Fruit fly (Drosophila melanogaster) whole organism, prepupa: ENCODE measurements around the gene CG9784.
A peak's percentile ranks its signal among the peaks of the same experiment; 100 is the strongest.

Experiments used
- Blimp-1 ChIP-seq: fragments of 200-800 bp; sonication (Bioruptor generic); optimal IDR thresholded peaks from 3 replicates; lab custom pipeline; 2017; ENCODE audit warnings: missing biosample characterization, missing genetic modification characterization, mild to moderate bottlenecking, moderate library complexity, missing genetic modification reagents
- CG10631 ChIP-seq: fragments of 200-800 bp; sonication (Bioruptor generic); optimal IDR thresholded peaks from 2 replicates; lab custom pipeline; 2016; ENCODE audit warnings: missing biosample characterization, missing genetic modification characterization
- CG11294 ChIP-seq: fragments of 200-800 bp; sonication (Bioruptor generic); IDR thresholded peaks from 2 replicates; pipeline ENCODE4 v1.3.6; 2022; ENCODE audit warnings: missing biosample characterization, missing genetic modification characterization
- CG11762 ChIP-seq: fragments of 200-800 bp; sonication (Bioruptor generic); optimal IDR thresholded peaks from 3 replicates; lab custom pipeline; 2016; ENCODE audit warnings: missing biosample characterization, missing genetic modification characterization; ENCODE audit not compliant: insufficient read depth
- CG15336 ChIP-seq: fragments of 200-800 bp; sonication (Bioruptor generic); IDR thresholded peaks from 2 replicates; pipeline ENCODE4 v1.3.6; 2022; ENCODE audit warnings: missing biosample characterization, missing genetic modification characterization
- CG1621 ChIP-seq: fragments of 200-800 bp; sonication (Bioruptor generic); optimal IDR thresholded peaks from 3 replicates; lab custom pipeline; 2018; ENCODE audit warnings: missing biosample characterization, mild to moderate bottlenecking, missing genetic modification characterization
- CG16779 ChIP-seq: fragments of 200-800 bp; sonication (Bioruptor generic); optimal IDR thresholded peaks from 3 replicates; lab custom pipeline; 2017; ENCODE audit warnings: missing biosample characterization, mild to moderate bottlenecking, missing genetic modification characterization
- CG3032 ChIP-seq: fragments of 200-800 bp; optimal IDR thresholded peaks from 2 replicates; lab custom pipeline; 2019; ENCODE audit warnings: missing biosample characterization, mild to moderate bottlenecking, missing genetic modification characterization, moderate library complexity
- CG31627 ChIP-seq: fragments of 200-800 bp; sonication (Bioruptor generic); optimal IDR thresholded peaks from 3 replicates; lab custom pipeline; 2016; ENCODE audit warnings: missing biosample characterization, missing genetic modification characterization
- CG3919 ChIP-seq: fragments of 200-800 bp; sonication (Bioruptor generic); optimal IDR thresholded peaks from 3 replicates; lab custom pipeline; 2016; ENCODE audit warnings: missing biosample characterization, missing genetic modification characterization
- CG4318 ChIP-seq: fragments of 200-800 bp; sonication (Bioruptor generic); optimal IDR thresholded peaks from 3 replicates; lab custom pipeline; 2017; ENCODE audit warnings: missing biosample characterization, mild to moderate bottlenecking, missing genetic modification characterization
- CG6163 ChIP-seq: fragments of 200-800 bp; sonication (Bioruptor generic); IDR thresholded peaks from 3 replicates; pipeline ENCODE4 v1.3.6; 2022; ENCODE audit warnings: missing biosample characterization, missing genetic modification characterization
- CG6276 ChIP-seq: fragments of 200-800 bp; sonication (Bioruptor generic); optimal IDR thresholded peaks from 2 replicates; lab custom pipeline; 2017; ENCODE audit warnings: missing biosample characterization, mild to moderate bottlenecking, missing genetic modification characterization
- CG6792 ChIP-seq: fragments of 200-800 bp; sonication (Bioruptor generic); optimal IDR thresholded peaks from 3 replicates; lab custom pipeline; 2016; ENCODE audit warnings: missing biosample characterization, missing genetic modification characterization
- CG6808 ChIP-seq: fragments of 200-800 bp; sonication (Bioruptor generic); optimal IDR thresholded peaks from 3 replicates; lab custom pipeline; 2017; ENCODE audit warnings: missing biosample characterization, missing genetic modification characterization, mild to moderate bottlenecking, moderate library complexity, missing genetic modification reagents
- CG6854 ChIP-seq: fragments of 200-800 bp; sonication (Bioruptor generic); optimal IDR thresholded peaks from 2 replicates; lab custom pipeline; 2017; ENCODE audit warnings: missing biosample characterization, mild to moderate bottlenecking, missing genetic modification characterization
- CG7368 ChIP-seq: fragments of 200-800 bp; sonication (Bioruptor generic); optimal IDR thresholded peaks from 3 replicates; lab custom pipeline; 2016; ENCODE audit warnings: missing biosample characterization, missing genetic modification characterization
- CG8119 ChIP-seq: fragments of 200-800 bp; sonication (Bioruptor generic); IDR thresholded peaks from 3 replicates; pipeline ENCODE4 v1.3.6; 2022; ENCODE audit warnings: missing biosample characterization, missing genetic modification characterization
- CG8319 ChIP-seq: fragments of 200-800 bp; sonication (Bioruptor generic); optimal IDR thresholded peaks from 3 replicates; lab custom pipeline; 2016; ENCODE audit warnings: missing biosample characterization, missing genetic modification characterization
- CG9139 ChIP-seq: fragments of 200-800 bp; sonication (Bioruptor generic); optimal IDR thresholded peaks from 3 replicates; lab custom pipeline; 2017; ENCODE audit warnings: missing biosample characterization, mild to moderate bottlenecking, missing genetic modification characterization
- Eip78C ChIP-seq: fragments of 200-800 bp; sonication (Bioruptor generic); peaks from one replicate; lab custom pipeline; 2016; ENCODE audit warnings: missing biosample characterization, missing genetic modification characterization
- Ets96B ChIP-seq: fragments of 200-800 bp; optimal IDR thresholded peaks from 2 replicates; lab custom pipeline; 2019; ENCODE audit warnings: missing biosample characterization, mild to moderate bottlenecking, missing genetic modification characterization, moderate library complexity
- Gug ChIP-seq: fragments of 200-800 bp; sonication (Bioruptor generic); IDR thresholded peaks from 2 replicates; pipeline ENCODE4 v1.3.6; 2022; ENCODE audit warnings: missing biosample characterization, missing genetic modification characterization
- Hr39 ChIP-seq: fragments of 200-800 bp; sonication (Bioruptor generic); optimal IDR thresholded peaks from 2 replicates; lab custom pipeline; 2016; ENCODE audit warnings: missing biosample characterization, missing genetic modification characterization
- Hr4 ChIP-seq: fragments of 200-800 bp; sonication (Bioruptor generic); optimal IDR thresholded peaks from 3 replicates; lab custom pipeline; 2016; ENCODE audit warnings: missing biosample characterization, missing genetic modification characterization
- Lpt ChIP-seq: fragments of 200-800 bp; sonication (Bioruptor generic); optimal IDR thresholded peaks from 3 replicates; lab custom pipeline; 2016; ENCODE audit warnings: missing biosample characterization, missing genetic modification characterization
- Met ChIP-seq: fragments of 200-800 bp; sonication (Bioruptor generic); optimal IDR thresholded peaks from 3 replicates; lab custom pipeline; 2016; ENCODE audit warnings: missing biosample characterization, missing genetic modification characterization
- OdsH ChIP-seq: fragments of 200-800 bp; sonication (Bioruptor generic); optimal IDR thresholded peaks from 3 replicates; lab custom pipeline; 2016; ENCODE audit warnings: missing biosample characterization, missing genetic modification characterization
- Sox102F ChIP-seq: fragments of 200-800 bp; sonication (Bioruptor generic); optimal IDR thresholded peaks from 2 replicates; lab custom pipeline; 2016; ENCODE audit warnings: missing biosample characterization, mild to moderate bottlenecking, missing genetic modification characterization
- Sox14 ChIP-seq: fragments of 200-800 bp; sonication (Bioruptor generic); optimal IDR thresholded peaks from 3 replicates; lab custom pipeline; 2016; ENCODE audit warnings: missing biosample characterization, missing genetic modification characterization
- Sox15 ChIP-seq: fragments of 200-800 bp; sonication (Bioruptor generic); optimal IDR thresholded peaks from 3 replicates; lab custom pipeline; 2016; ENCODE audit warnings: missing biosample characterization, missing genetic modification characterization
- achi ChIP-seq: fragments of 200-800 bp; sonication (Bioruptor generic); optimal IDR thresholded peaks from 3 replicates; lab custom pipeline; 2016; ENCODE audit warnings: missing biosample characterization, missing genetic modification characterization
- acj6 ChIP-seq: fragments of 200-800 bp; sonication (Bioruptor generic); optimal IDR thresholded peaks from 3 replicates; lab custom pipeline; 2016; ENCODE audit warnings: missing biosample characterization, missing genetic modification characterization
- dac ChIP-seq: fragments of 200-800 bp; sonication (Bioruptor generic); optimal IDR thresholded peaks from 2 replicates; lab custom pipeline; 2017; ENCODE audit warnings: missing biosample characterization, mild to moderate bottlenecking, missing genetic modification characterization
- eg ChIP-seq: fragments of 200-800 bp; sonication (Bioruptor generic); IDR thresholded peaks from 3 replicates; pipeline ENCODE4 v1.3.6; 2022; ENCODE audit warnings: missing biosample characterization, missing genetic modification characterization
- esn ChIP-seq: fragments of 200-800 bp; sonication (Bioruptor generic); optimal IDR thresholded peaks from 2 replicates; lab custom pipeline; 2016; ENCODE audit warnings: missing biosample characterization, mild to moderate bottlenecking, missing genetic modification characterization, moderate library complexity
- fd59A ChIP-seq: fragments of 200-800 bp; sonication (Bioruptor generic); optimal IDR thresholded peaks from 2 replicates; lab custom pipeline; 2017; ENCODE audit warnings: missing biosample characterization, mild to moderate bottlenecking, missing genetic modification characterization, missing genetic modification reagents
- fd85E ChIP-seq: fragments of 200-800 bp; sonication (Bioruptor generic); optimal IDR thresholded peaks from 3 replicates; lab custom pipeline; 2016; ENCODE audit warnings: missing biosample characterization, missing genetic modification characterization
- fkh ChIP-seq: fragments of 200-800 bp; sonication (Bioruptor generic); optimal IDR thresholded peaks from 3 replicates; lab custom pipeline; 2017; ENCODE audit warnings: missing biosample characterization, mild to moderate bottlenecking, missing genetic modification characterization, moderate library complexity
- lz ChIP-seq: fragments of 200-800 bp; sonication (Bioruptor generic); optimal IDR thresholded peaks from 3 replicates; lab custom pipeline; 2016; ENCODE audit warnings: missing biosample characterization, missing genetic modification characterization
- pdm3 ChIP-seq: fragments of 200-800 bp; sonication (Bioruptor generic); optimal IDR thresholded peaks from 3 replicates; lab custom pipeline; 2016; ENCODE audit warnings: missing biosample characterization, missing genetic modification characterization
- salr ChIP-seq, 2 experiments: fragments of 200-800 bp; sonication (Bioruptor generic); optimal IDR thresholded peaks; 3 replicates each; lab custom pipeline; 2016 to 2018; ENCODE audit warnings: missing biosample characterization in 2 of 2, missing genetic modification characterization in 2 of 2, mild to moderate bottlenecking in 1 of 2
- svp ChIP-seq: fragments of 200-800 bp; sonication (Bioruptor generic); peaks from one replicate; lab custom pipeline; 2016; ENCODE audit warnings: missing biosample characterization, missing genetic modification characterization
- vri ChIP-seq: fragments of 200-800 bp; sonication (Bioruptor generic); optimal IDR thresholded peaks from 3 replicates; lab custom pipeline; 2016; ENCODE audit warnings: missing biosample characterization, mild to moderate bottlenecking, missing genetic modification characterization

The CG9784 gene

DNA sequence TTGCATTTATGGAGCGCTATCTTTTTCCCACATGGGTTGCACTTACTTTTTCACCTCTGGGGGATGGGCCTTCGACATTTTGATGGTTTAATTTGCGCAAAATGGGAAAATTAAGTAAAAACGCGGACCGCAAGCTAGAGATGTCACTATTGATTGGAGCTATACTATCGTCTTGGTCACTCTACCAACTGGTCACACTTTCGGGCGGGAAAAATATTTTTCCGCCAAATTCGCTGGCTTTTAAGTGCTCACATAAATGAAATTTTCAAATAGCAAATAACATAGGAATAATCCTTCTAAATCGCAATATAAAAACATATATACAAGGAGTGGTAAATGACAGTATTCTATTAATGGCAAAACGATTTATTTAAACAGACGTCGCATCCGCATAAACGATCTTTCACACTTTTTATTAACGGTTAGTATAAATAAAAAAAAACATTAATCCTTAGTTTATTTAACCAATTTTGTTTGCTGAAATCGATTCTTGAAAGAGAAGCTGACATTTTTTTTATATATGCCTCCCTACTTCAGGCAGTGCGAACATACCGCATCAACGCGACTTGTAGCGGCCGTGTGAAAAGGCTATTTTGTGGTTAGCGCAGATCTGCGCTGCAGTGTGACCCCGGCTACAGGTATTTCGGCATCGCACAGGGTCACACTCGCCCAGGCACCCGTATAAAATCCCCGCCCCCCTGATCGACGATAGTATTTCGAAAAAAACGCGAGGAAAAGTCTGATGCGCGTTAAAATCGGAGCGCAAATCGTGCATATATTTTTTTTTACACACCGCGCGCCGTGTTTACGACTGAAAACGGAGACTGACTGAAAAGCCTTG is 41.5 kb upstream of the CG9784 start, which contains the start of the genes SNRPG and mthl1 (continued):
- peak; percentile 63 for TF ChIP-seq CG11762 (GFP tag; lab: Kevin White, UChicago)
- TF ChIP-seq CG31627 (GFP tag; lab: Kevin White, UChicago) = peak; percentile 91
- TF ChIP-seq Eip78C (GFP tag; lab: Kevin White, UChicago) = peak; percentile 89
- TF ChIP-seq lz (GFP tag; lab: Kevin White, UChicago) = peak; percentile 83
- TF ChIP-seq esn = peak; percentile 75
- peak; percentile 80 for TF ChIP-seq OdsH (GFP tag; lab: Kevin White, UChicago)
- peak; percentile 91 for TF ChIP-seq CG11294 (GFP tag; lab: Robert Waterston, UW)
- peak; percentile 29 for TF ChIP-seq CG7368 (GFP tag; lab: Kevin White, UChicago)
- peak; percentile 88 for TF ChIP-seq Gug (GFP tag; lab: Robert Waterston, UW)
- no peak for TF ChIP-seq CG9139
- TF ChIP-seq svp (GFP tag; lab: Kevin White, UChicago) = peak; percentile 94
- TF ChIP-seq pdm3 (GFP tag; lab: Kevin White, UChicago) = peak; percentile 87
- peak; percentile 70 for TF ChIP-seq Lpt (GFP tag; lab: Kevin White, UChicago)

DNA sequence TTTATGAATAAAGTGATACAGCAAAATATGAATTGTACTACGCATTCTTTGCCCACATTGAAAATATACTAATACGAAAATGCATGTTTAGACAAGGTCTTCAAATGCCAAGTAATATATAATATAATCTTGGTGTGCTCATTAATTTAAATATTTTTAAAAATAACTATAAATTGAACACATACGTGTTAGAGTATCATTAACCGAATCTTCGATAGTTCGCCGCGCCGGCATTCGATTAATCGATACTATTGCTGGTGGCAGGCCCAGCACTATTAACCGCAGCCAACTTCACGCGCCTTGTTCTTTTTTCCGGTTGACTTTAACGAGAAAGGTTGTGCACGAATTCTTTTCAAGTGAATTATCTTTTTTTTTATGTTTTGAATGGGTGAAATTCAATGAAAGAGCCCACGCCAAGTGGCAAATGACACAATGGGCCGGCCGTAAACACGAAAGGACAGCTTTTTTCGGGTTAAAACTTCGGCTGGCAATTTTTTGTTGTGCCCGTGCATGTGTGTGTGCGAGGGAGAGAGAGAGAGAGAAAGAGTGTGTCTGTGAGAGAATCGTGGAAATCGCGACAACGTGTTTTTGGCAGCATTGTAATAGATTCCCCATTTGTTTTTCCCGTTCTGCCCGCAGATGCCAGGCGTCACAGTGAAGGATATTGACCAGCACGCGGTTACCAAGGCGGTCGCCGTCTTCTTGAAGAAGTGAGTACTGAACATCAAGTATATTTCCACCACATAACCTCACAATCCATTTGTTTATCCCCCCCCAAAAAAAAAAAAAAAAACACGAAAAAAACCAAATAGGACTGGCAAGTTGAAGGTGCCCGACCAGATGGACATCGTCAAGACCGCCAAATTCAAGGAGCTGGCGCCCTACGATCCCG is 38.8 kb upstream of the CG9784 start, which contains the start of gene RpS19a:
RpS19a (plus strand) TSS at position 301 of the 892 bp plus-strand sequence.
- peak; percentile 77 for TF ChIP-seq CG16779 (tag; lab: Kevin White, UChicago)
- TF ChIP-seq Met (GFP tag; lab: Kevin White, UChicago) = peak; percentile 78
- no peak for TF ChIP-seq CG4318 (GFP tag; lab: Kevin White, UChicago)
- TF ChIP-seq Eip78C (GFP tag; lab: Kevin White, UChicago) = peak; percentile 89
- peak; percentile 62 for TF ChIP-seq vri (GFP tag; lab: Kevin White, UChicago)
- TF ChIP-seq CG15336 (GFP tag; lab: Robert Waterston, UW) = 0 out of 2 replicates have a peak, but pooled peaks have one; percentile 22
- peak; percentile 19 for TF ChIP-seq Hr4 (GFP tag; lab: Kevin White, UChicago)
- TF ChIP-seq CG3032 (tag; lab: Kevin White, UChicago) = peak; percentile 14
- TF ChIP-seq Blimp-1 (GFP tag; lab: Kevin White, UChicago) = peak; percentile 74
- peak; percentile 96 for TF ChIP-seq CG6854 (GFP tag; lab: Kevin White, UChicago)
- TF ChIP-seq fd85E = peak; percentile 58
- TF ChIP-seq CG6163 (GFP tag; lab: Robert Waterston, UW) = peak; percentile 83
- no peak for TF ChIP-seq CG8119
- TF ChIP-seq OdsH (GFP tag; lab: Kevin White, UChicago) = peak; percentile 50
- peak; percentile 39 for TF ChIP-seq CG10631 (GFP tag; lab: Kevin White, UChicago)
- peak; percentile 36 for TF ChIP-seq fd59A (GFP tag; lab: Kevin White, UChicago)
- no peak for TF ChIP-seq CG6792 (GFP tag; lab: Kevin White, UChicago)
- peak; percentile 73 for TF ChIP-seq CG7368 (GFP tag; lab: Kevin White, UChicago)
- peak; percentile 17 for TF ChIP-seq Ets96B (tag; lab: Kevin White, UChicago)
- TF ChIP-seq CG31627 (GFP tag; lab: Kevin White, UChicago) = peak; percentile 1
- TF ChIP-seq pdm3 (GFP tag; lab: Kevin White, UChicago) = peak; percentile 58
- peak; percentile 12 to 78 for TF ChIP-seq salr (GFP tag; optimal IDR thresholded peaks at IDR 0.05; lab: Kevin White, UChicago)
- peak; percentile 11 for TF ChIP-seq Lpt (GFP tag; lab: Kevin White, UChicago)
- peak; percentile 72 for TF ChIP-seq CG6808 (GFP tag; lab: Kevin White, UChicago)
- TF ChIP-seq svp (GFP tag; lab: Kevin White, UChicago) = peak; percentile 77
- peak; percentile 43 for TF ChIP-seq CG6276 (GFP tag; lab: Kevin White, UChicago)
- peak; percentile 9 for TF ChIP-seq Sox14 (GFP tag; lab: Kevin White, UChicago)
- peak; percentile 73 for TF ChIP-seq eg
- TF ChIP-seq Sox102F (GFP tag; lab: Kevin White, UChicago) = peak; percentile 79
- TF ChIP-seq fkh (GFP tag; lab: Kevin White, UChicago) = no peak
- TF ChIP-seq CG3919 (GFP tag; lab: Kevin White, UChicago) = peak; percentile 76
- TF ChIP-seq CG1621 (tag; lab: Kevin White, UChicago) = peak; percentile 56
- TF ChIP-seq Hr39 (GFP tag; lab: Kevin White, UChicago) = peak; percentile 23
- TF ChIP-seq acj6 = peak; percentile 41
- no peak for TF ChIP-seq Sox15 (GFP tag; lab: Kevin White, UChicago)
- TF ChIP-seq achi (GFP tag; lab: Kevin White, UChicago) = peak; percentile 56
- 0 out of 2 replicates have a peak, but pooled peaks have one; percentile 10 for TF ChIP-seq Gug (GFP tag; lab: Robert Waterston, UW)
- peak; percentile 32 for TF ChIP-seq CG11762 (GFP tag; lab: Kevin White, UChicago)
- peak; percentile 43 for TF ChIP-seq dac (GFP tag; lab: Kevin White, UChicago)
- peak; percentile 42 for TF ChIP-seq CG8319 (GFP tag; lab: Kevin White, UChicago)
- TF ChIP-seq esn = peak; percentile 79
